Worm (Caenorhabditis elegans): ENCODE results near the gene drl-1.

The drl-1 gene

ce11 chrIV:366406-366805 lies 41.5 kb downstream of the drl-1 start:
- no peak for TF ChIP-seq hlh-15 (tag; optimal IDR thresholded peaks at IDR 0.05)
- peak; percentile 6 for TF ChIP-seq ceh-18 (tag; optimal IDR thresholded peaks at IDR 0.05)
- TF ChIP-seq unc-42 (tag; optimal IDR thresholded peaks at IDR 0.05), result peak; percentile 53
- peak; percentile 27 for TF ChIP-seq nfya-1 (tag; optimal IDR thresholded peaks at IDR 0.05)
- peak; percentile 60 for TF ChIP-seq ceh-31 (tag; optimal IDR thresholded peaks at IDR 0.05)
- TF ChIP-seq unc-86 (tag; optimal IDR thresholded peaks at IDR 0.05), result no peak
- peak; percentile 18 for TF ChIP-seq tbx-2 (tag; optimal IDR thresholded peaks at IDR 0.05)
- no peak for TF ChIP-seq ceh-19 (GFP tag; optimal IDR thresholded peaks at IDR 0.05)
- TF ChIP-seq ceh-14 (tag; optimal IDR thresholded peaks at IDR 0.05), result no peak
- TF ChIP-seq eyg-1 (tag; optimal IDR thresholded peaks at IDR 0.05), result no peak
- peak; percentile 73 for TF ChIP-seq unc-55 (GFP tag; optimal IDR thresholded peaks at IDR 0.05)

DNA sequence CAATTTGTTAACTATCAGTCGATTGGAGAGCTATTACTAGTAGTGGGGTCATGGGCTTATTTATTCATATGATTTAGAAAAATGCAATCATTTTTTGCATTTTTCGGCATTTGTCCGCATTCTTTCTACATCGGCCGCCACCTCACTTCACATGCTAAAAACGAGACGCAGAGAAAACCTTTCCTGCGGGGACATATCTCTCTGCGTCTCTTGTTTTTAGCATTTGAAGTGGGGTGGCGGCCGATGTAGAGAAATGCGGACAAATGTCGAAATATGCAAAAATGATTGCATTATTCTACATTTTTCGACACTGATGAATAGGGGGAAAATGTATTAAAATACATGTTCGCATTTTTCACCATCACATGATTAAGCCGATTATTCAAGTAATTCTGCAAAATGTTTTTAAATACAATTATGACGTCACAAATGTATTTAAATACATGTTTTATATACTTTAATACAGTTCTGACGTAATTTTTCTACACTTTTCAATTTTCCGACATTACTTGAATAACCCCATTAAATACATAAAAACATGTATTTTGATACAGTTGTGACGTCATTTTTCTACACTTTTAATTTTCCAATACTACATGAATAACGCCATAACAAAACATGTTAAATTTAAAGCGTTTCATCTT lies 47.4 kb downstream of the drl-1 start:
- TF ChIP-seq ceh-31 (tag; optimal IDR thresholded peaks at IDR 0.05) (peak; percentile 33), ceh-48 (tag; optimal IDR thresholded peaks at IDR 0.05) (no peak)

DNA sequence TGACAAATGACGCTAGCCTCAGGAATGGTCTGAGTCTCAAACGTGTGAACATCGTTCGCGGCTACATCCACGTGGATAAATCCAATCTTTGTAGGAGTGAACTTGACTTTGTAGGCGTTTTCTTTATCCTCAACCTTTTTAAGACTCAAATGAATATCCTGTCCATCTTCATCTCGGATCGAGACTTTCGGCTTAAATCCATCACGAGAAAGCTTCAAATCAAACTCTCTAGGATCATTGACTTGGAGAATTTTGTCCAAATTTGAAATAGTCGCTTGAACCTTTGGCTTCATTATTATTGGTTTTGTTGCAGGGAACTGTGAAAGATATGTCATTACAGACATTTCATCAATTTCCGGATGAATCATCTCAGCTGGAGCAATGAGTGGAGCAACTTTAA lies 49.1 kb downstream of the drl-1 start:
- TF ChIP-seq ceh-30 (tag; optimal IDR thresholded peaks at IDR 0.05), result no peak
- TF ChIP-seq dve-1 (tag; optimal IDR thresholded peaks at IDR 0.05), result no peak
- TF ChIP-seq madf-2 (tag; optimal IDR thresholded peaks at IDR 0.05), result no peak
- TF ChIP-seq lin-11 (tag; optimal IDR thresholded peaks at IDR 0.05), result no peak
- no peak for TF ChIP-seq ceh-45 (GFP tag; IDR thresholded peaks at IDR 0.05)
- no peak for TF ChIP-seq ref-2 (tag; optimal IDR thresholded peaks at IDR 0.05)
- no peak for TF ChIP-seq hlh-6 (tag; optimal IDR thresholded peaks at IDR 0.05)
- TF ChIP-seq sdc-2 (tag; optimal IDR thresholded peaks at IDR 0.05), result no peak
- no peak for TF ChIP-seq ceh-2 (tag; optimal IDR thresholded peaks at IDR 0.05)
- TF ChIP-seq K09A11.1 (tag; optimal IDR thresholded peaks at IDR 0.05; ENCODE audit: insufficient read depth), result no peak
- no peak for TF ChIP-seq odd-2 (tag; optimal IDR thresholded peaks at IDR 0.05)

DNA sequence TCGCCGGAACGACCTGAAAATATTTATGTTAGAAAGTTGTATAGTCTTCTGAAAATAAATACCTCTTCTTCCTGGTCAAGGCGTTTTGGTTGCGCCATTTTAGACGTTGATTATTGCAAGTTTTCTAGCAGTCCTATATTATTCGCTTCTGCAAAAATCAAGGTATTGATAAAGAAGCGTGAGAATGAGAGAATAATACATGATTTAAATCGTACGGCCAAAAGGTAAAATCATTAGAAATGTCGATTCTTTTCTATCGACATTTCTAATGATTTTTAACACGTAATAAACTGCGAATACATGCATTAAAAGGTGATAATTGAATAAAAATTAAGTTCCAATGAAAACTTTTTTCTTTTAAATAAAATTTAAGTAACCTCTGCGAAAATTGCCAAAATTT lies 51.1 kb downstream of the drl-1 start, which contains the start of gene fln-1:
fln-1 (minus strand) TSS at position 101 of the 400 bp plus-strand sequence.
- TF ChIP-seq ceh-30 (tag; optimal IDR thresholded peaks at IDR 0.05) (no peak), T23F11.4 (GFP tag; optimal IDR thresholded peaks at IDR 0.05) (no peak), C08G9.2 (tag; optimal IDR thresholded peaks at IDR 0.05) (no peak), npax-4 (tag; optimal IDR thresholded peaks at IDR 0.05) (no peak), hlh-15 (tag; optimal IDR thresholded peaks at IDR 0.05) (no peak), F13H6.1 (tag; optimal IDR thresholded peaks at IDR 0.05) (no peak), ceh-14 (tag; optimal IDR thresholded peaks at IDR 0.05) (no peak), fkh-6 (tag; optimal IDR thresholded peaks at IDR 0.05) (no peak), tbx-2 (tag; optimal IDR thresholded peaks at IDR 0.05) (no peak), ceh-48 (tag; optimal IDR thresholded peaks at IDR 0.05) (no peak), K09A11.1 (tag; optimal IDR thresholded peaks at IDR 0.05; ENCODE audit: insufficient read depth) (no peak), eyg-1 (tag; optimal IDR thresholded peaks at IDR 0.05) (no peak), sdc-2 (tag; optimal IDR thresholded peaks at IDR 0.05) (no peak)

- no peak for TF ChIP-seq fkh-10 (GFP tag; optimal IDR thresholded peaks at IDR 0.05)
- TF ChIP-seq T23F11.4 (GFP tag; optimal IDR thresholded peaks at IDR 0.05), result no peak
- no peak for TF ChIP-seq pqm-1 (tag; optimal IDR thresholded peaks at IDR 0.05)
- no peak for TF ChIP-seq dmd-4 (tag; optimal IDR thresholded peaks at IDR 0.05; ENCODE audit: borderline replicate concordance)
- no peak for TF ChIP-seq lin-11 (tag; optimal IDR thresholded peaks at IDR 0.05)
- no peak for TF ChIP-seq ceh-45 (GFP tag; IDR thresholded peaks at IDR 0.05)
- TF ChIP-seq unc-86 (tag; optimal IDR thresholded peaks at IDR 0.05), result no peak
- TF ChIP-seq ceh-14 (tag; optimal IDR thresholded peaks at IDR 0.05), result no peak
- TF ChIP-seq pag-3 (tag; optimal IDR thresholded peaks at IDR 0.05; ENCODE audit: borderline replicate concordance), result no peak
- TF ChIP-seq ets-4 (tag; optimal IDR thresholded peaks at IDR 0.05), result no peak
Measured at ce11 chrIV:377791-378190, 52.9 kb downstream of the drl-1 start.
